Fruit fly (Drosophila melanogaster) whole organism, embryonic: ENCODE measurements around the gene ecd.

Source experiments
- Asciz ChIP-seq: fragments of 200-800 bp; sonication (Bioruptor generic); optimal IDR thresholded peaks from 2 replicates; lab custom pipeline; 2017; ENCODE audit warnings: missing biosample characterization, mild to moderate bottlenecking, missing genetic modification characterization, missing genetic modification reagents
- Atf3 ChIP-seq: fragments of 200-800 bp; sonication (Bioruptor generic); optimal IDR thresholded peaks from 3 replicates; lab custom pipeline; 2016; ENCODE audit warnings: missing biosample characterization, missing genetic modification characterization
- B-H2 ChIP-seq: fragments of 200-800 bp; sonication (Bioruptor generic); optimal IDR thresholded peaks from 2 replicates; lab custom pipeline; 2018; ENCODE audit warnings: missing biosample characterization, mild to moderate bottlenecking, missing genetic modification characterization
- CG10462 ChIP-seq: fragments of 200-800 bp; sonication (Bioruptor generic); optimal IDR thresholded peaks from 2 replicates; lab custom pipeline; 2016; ENCODE audit warnings: missing biosample characterization, missing genetic modification characterization
- CG10959 ChIP-seq: fragments of 200-800 bp; sonication (Bioruptor generic); IDR thresholded peaks from 2 replicates; pipeline ENCODE4 v1.3.6; 2022; ENCODE audit warnings: missing biosample characterization, missing genetic modification characterization
- CG15696 ChIP-seq: fragments of 200-800 bp; sonication (Bioruptor generic); optimal IDR thresholded peaks from 2 replicates; lab custom pipeline; 2019; ENCODE audit warnings: missing biosample characterization, mild to moderate bottlenecking, missing genetic modification characterization, moderate library complexity
- CG1602 ChIP-seq: fragments of 200-800 bp; sonication (Bioruptor generic); optimal IDR thresholded peaks from 3 replicates; lab custom pipeline; 2016; ENCODE audit warnings: missing biosample characterization, missing genetic modification characterization
- CG16813 ChIP-seq: fragments of 200-800 bp; sonication (Bioruptor generic); IDR thresholded peaks from 3 replicates; pipeline ENCODE4 v1.3.6; 2022; ENCODE audit warnings: missing biosample characterization, missing genetic modification characterization; ENCODE audit not compliant: partially characterized antibody
- CG16863 ChIP-seq: fragments of 200-800 bp; sonication (Bioruptor generic); optimal IDR thresholded peaks from 3 replicates; lab custom pipeline; 2016; ENCODE audit warnings: missing biosample characterization, missing genetic modification characterization
- CG17186 ChIP-seq: fragments of 200-800 bp; sonication (Bioruptor generic); optimal IDR thresholded peaks from 3 replicates; lab custom pipeline; 2017; ENCODE audit warnings: missing biosample characterization, missing genetic modification reagents, missing genetic modification characterization
- CG17361 ChIP-seq: fragments of 200-800 bp; sonication (Bioruptor generic); IDR thresholded peaks from 3 replicates; pipeline ENCODE4 v1.3.6; 2022; ENCODE audit warnings: missing biosample characterization, missing genetic modification characterization
- CG18476 ChIP-seq: fragments of 200-800 bp; sonication (Bioruptor generic); optimal IDR thresholded peaks from 2 replicates; lab custom pipeline; 2016; ENCODE audit warnings: missing biosample characterization, mild to moderate bottlenecking, missing genetic modification characterization
- CG2120 ChIP-seq: fragments of 200-800 bp; sonication (Bioruptor generic); optimal IDR thresholded peaks from 3 replicates; lab custom pipeline; 2016; ENCODE audit warnings: missing biosample characterization, missing genetic modification characterization
- CG2202 ChIP-seq: fragments of 200-800 bp; sonication (Bioruptor generic); optimal IDR thresholded peaks from 2 replicates; lab custom pipeline; 2018; ENCODE audit warnings: missing biosample characterization, mild to moderate bottlenecking, missing genetic modification characterization
- CG2678 ChIP-seq: fragments of 200-800 bp; sonication (Bioruptor generic); optimal IDR thresholded peaks from 3 replicates; lab custom pipeline; 2019; ENCODE audit warnings: missing biosample characterization, mild to moderate bottlenecking, missing genetic modification characterization, moderate library complexity
- CG30431 ChIP-seq: fragments of 200-800 bp; sonication (Bioruptor generic); optimal IDR thresholded peaks from 2 replicates; lab custom pipeline; 2017; ENCODE audit warnings: missing biosample characterization, missing genetic modification characterization
- CG3065 ChIP-seq: fragments of 200-800 bp; sonication (Bioruptor generic); optimal IDR thresholded peaks from 2 replicates; lab custom pipeline; 2016; ENCODE audit warnings: missing biosample characterization, missing genetic modification characterization
- CG3407 ChIP-seq: fragments of 200-800 bp; sonication (Bioruptor generic); optimal IDR thresholded peaks from 2 replicates; lab custom pipeline; 2018; ENCODE audit warnings: missing biosample characterization, mild to moderate bottlenecking, missing genetic modification characterization
- CG4424 ChIP-seq: fragments of 200-800 bp; sonication (Bioruptor generic); optimal IDR thresholded peaks from 3 replicates; lab custom pipeline; 2016; ENCODE audit warnings: missing biosample characterization, missing genetic modification characterization
- CG7963 ChIP-seq: fragments of 200-800 bp; sonication (Bioruptor generic); IDR thresholded peaks from 3 replicates; pipeline ENCODE4 v1.3.6; 2022; ENCODE audit warnings: missing biosample characterization, missing genetic modification characterization; ENCODE audit not compliant: partially characterized antibody
- CG8281 ChIP-seq: fragments of 200-800 bp; sonication (Bioruptor generic); optimal IDR thresholded peaks from 2 replicates; lab custom pipeline; 2018; ENCODE audit warnings: missing biosample characterization, mild to moderate bottlenecking, missing genetic modification characterization, moderate library complexity
- CG8944 ChIP-seq: fragments of 200-800 bp; sonication (Bioruptor generic); optimal IDR thresholded peaks from 3 replicates; lab custom pipeline; 2016; ENCODE audit warnings: missing biosample characterization, missing genetic modification characterization
- CkIIα-i1 ChIP-seq: fragments of 200-800 bp; sonication (Bioruptor generic); IDR thresholded peaks from 2 replicates; pipeline ENCODE4 v1.3.6; 2022; ENCODE audit warnings: missing biosample characterization, missing genetic modification characterization
- D ChIP-seq, 2 experiments: fragments of 200-800 bp in 1 of 2; fragments of >200 bp in 1 of 2; sonication (Bioruptor generic) in 1 of 2; optimal IDR thresholded peaks; 2 replicates in 1 of 2; 3 replicates in 1 of 2; lab custom pipeline; 2017; ENCODE audit warnings: mild to moderate bottlenecking in 1 of 2, missing biosample characterization in 1 of 2, missing genetic modification characterization in 1 of 2, missing genetic modification reagents in 1 of 2
- Dref ChIP-seq: fragments of 200-800 bp; sonication (Bioruptor generic); IDR thresholded peaks from 2 replicates; pipeline ENCODE4 v1.3.6; 2022; ENCODE audit warnings: missing biosample characterization, missing genetic modification characterization
- Fer3 ChIP-seq: fragments of 200-800 bp; sonication (Bioruptor generic); optimal IDR thresholded peaks from 2 replicates; lab custom pipeline; 2018; ENCODE audit warnings: missing biosample characterization, mild to moderate bottlenecking, missing genetic modification characterization, moderate library complexity
- HHEX ChIP-seq: fragments of 200-800 bp; sonication (Bioruptor generic); optimal IDR thresholded peaks from 3 replicates; lab custom pipeline; 2017; ENCODE audit warnings: missing biosample characterization, mild to moderate bottlenecking, missing genetic modification characterization, missing genetic modification reagents
- HLH54F ChIP-seq: fragments of 200-800 bp; sonication (Bioruptor generic); optimal IDR thresholded peaks from 3 replicates; lab custom pipeline; 2016; ENCODE audit warnings: missing biosample characterization, missing genetic modification characterization
- Hr51 ChIP-seq, 2 experiments: fragments of 200-800 bp; sonication (Bioruptor generic); optimal IDR thresholded peaks; 2 replicates in 1 of 2; 3 replicates in 1 of 2; lab custom pipeline; 2016 to 2018; ENCODE audit warnings: missing biosample characterization in 2 of 2, missing genetic modification characterization in 2 of 2, mild to moderate bottlenecking in 1 of 2, moderate library complexity in 1 of 2
- MTF-1 ChIP-seq: fragments of 200-800 bp; sonication (Bioruptor generic); optimal IDR thresholded peaks from 2 replicates; lab custom pipeline; 2018; ENCODE audit warnings: missing biosample characterization, mild to moderate bottlenecking, missing genetic modification characterization, borderline replicate concordance
- Pdp1 ChIP-seq, 2 experiments: fragments of 200-800 bp; sonication (Bioruptor generic); optimal IDR thresholded peaks; 3 replicates each; lab custom pipeline; 2016; ENCODE audit warnings: missing biosample characterization in 2 of 2, missing genetic modification characterization in 2 of 2, mild to moderate bottlenecking in 1 of 2, moderate library complexity in 1 of 2
- Six4 ChIP-seq: fragments of 200-800 bp; sonication (Bioruptor generic); optimal IDR thresholded peaks from 2 replicates; lab custom pipeline; 2016; ENCODE audit warnings: missing biosample characterization, missing genetic modification characterization
- br ChIP-seq: fragments of >200 bp; optimal IDR thresholded peaks from 2 replicates; lab custom pipeline; 2017
- cwo ChIP-seq: fragments of 200-800 bp; sonication (Bioruptor generic); optimal IDR thresholded peaks from 3 replicates; lab custom pipeline; 2017; ENCODE audit warnings: missing biosample characterization, missing genetic modification characterization, mild to moderate bottlenecking, moderate library complexity, missing genetic modification reagents
- da ChIP-seq: fragments of 200-800 bp; sonication (Bioruptor generic); optimal IDR thresholded peaks from 2 replicates; lab custom pipeline; 2016; ENCODE audit warnings: missing biosample characterization, missing genetic modification characterization
- dimm ChIP-seq: fragments of 200-800 bp; sonication (Bioruptor generic); IDR thresholded peaks from 2 replicates; pipeline ENCODE4 v1.3.6; 2022; ENCODE audit warnings: missing biosample characterization, missing genetic modification characterization
- disco-r ChIP-seq: fragments of 200-800 bp; sonication (Bioruptor generic); optimal IDR thresholded peaks from 2 replicates; lab custom pipeline; 2016; ENCODE audit warnings: missing biosample characterization, missing genetic modification characterization
- dmrt11E ChIP-seq: fragments of 200-800 bp; sonication (Bioruptor generic); optimal IDR thresholded peaks from 3 replicates; lab custom pipeline; 2018; ENCODE audit warnings: missing biosample characterization, mild to moderate bottlenecking, missing genetic modification characterization, moderate library complexity
- ems ChIP-seq: fragments of 200-800 bp; sonication (Bioruptor generic); optimal IDR thresholded peaks from 3 replicates; lab custom pipeline; 2016; ENCODE audit warnings: missing biosample characterization, missing genetic modification characterization
- insv ChIP-seq, 2 experiments: fragments of 200-800 bp; sonication (Bioruptor generic); optimal IDR thresholded peaks; 3 replicates each; lab custom pipeline; 2016 to 2018; ENCODE audit warnings: missing biosample characterization in 2 of 2, missing genetic modification characterization in 2 of 2
- inv ChIP-seq: fragments of 200-800 bp; sonication (Bioruptor generic); IDR thresholded peaks from 2 replicates; pipeline ENCODE4 v1.3.6; 2022; ENCODE audit warnings: missing biosample characterization, missing genetic modification characterization; ENCODE audit not compliant: partially characterized antibody
- jumu ChIP-seq: fragments of 200-800 bp; sonication (Bioruptor generic); optimal IDR thresholded peaks from 3 replicates; lab custom pipeline; 2016; ENCODE audit warnings: missing biosample characterization, missing genetic modification characterization
- kni ChIP-seq: fragments of 200-800 bp; sonication (Bioruptor generic); optimal IDR thresholded peaks from 3 replicates; lab custom pipeline; 2017; ENCODE audit warnings: mild to moderate bottlenecking, missing biosample characterization, missing genetic modification reagents, missing genetic modification characterization
- otp ChIP-seq: fragments of 200-800 bp; sonication (Bioruptor generic); IDR thresholded peaks from 3 replicates; pipeline ENCODE4, ENCODE4 v1.3.6; 2022; ENCODE audit warnings: missing biosample characterization, missing genetic modification characterization
- pho ChIP-seq: fragments of 200-800 bp; sonication (Bioruptor generic); optimal IDR thresholded peaks from 2 replicates; lab custom pipeline; 2016; ENCODE audit warnings: missing biosample characterization, missing genetic modification characterization
- ranshi ChIP-seq: fragments of 200-800 bp; sonication (Bioruptor generic); IDR thresholded peaks from 2 replicates; pipeline ENCODE4 v1.3.6; 2022; ENCODE audit warnings: missing biosample characterization, missing genetic modification characterization
- slou ChIP-seq: fragments of 200-800 bp; sonication (Bioruptor generic); optimal IDR thresholded peaks from 3 replicates; lab custom pipeline; 2016; ENCODE audit warnings: missing biosample characterization, missing genetic modification characterization
- tin ChIP-seq: fragments of 200-800 bp; sonication (Bioruptor generic); optimal IDR thresholded peaks from 3 replicates; lab custom pipeline; 2016; ENCODE audit warnings: missing biosample characterization, missing genetic modification characterization
- trem ChIP-seq: fragments of 200-800 bp; optimal IDR thresholded peaks from 3 replicates; lab custom pipeline; 2019; ENCODE audit warnings: missing biosample characterization, mild to moderate bottlenecking, missing genetic modification characterization, moderate library complexity

The ecd gene

DNA sequence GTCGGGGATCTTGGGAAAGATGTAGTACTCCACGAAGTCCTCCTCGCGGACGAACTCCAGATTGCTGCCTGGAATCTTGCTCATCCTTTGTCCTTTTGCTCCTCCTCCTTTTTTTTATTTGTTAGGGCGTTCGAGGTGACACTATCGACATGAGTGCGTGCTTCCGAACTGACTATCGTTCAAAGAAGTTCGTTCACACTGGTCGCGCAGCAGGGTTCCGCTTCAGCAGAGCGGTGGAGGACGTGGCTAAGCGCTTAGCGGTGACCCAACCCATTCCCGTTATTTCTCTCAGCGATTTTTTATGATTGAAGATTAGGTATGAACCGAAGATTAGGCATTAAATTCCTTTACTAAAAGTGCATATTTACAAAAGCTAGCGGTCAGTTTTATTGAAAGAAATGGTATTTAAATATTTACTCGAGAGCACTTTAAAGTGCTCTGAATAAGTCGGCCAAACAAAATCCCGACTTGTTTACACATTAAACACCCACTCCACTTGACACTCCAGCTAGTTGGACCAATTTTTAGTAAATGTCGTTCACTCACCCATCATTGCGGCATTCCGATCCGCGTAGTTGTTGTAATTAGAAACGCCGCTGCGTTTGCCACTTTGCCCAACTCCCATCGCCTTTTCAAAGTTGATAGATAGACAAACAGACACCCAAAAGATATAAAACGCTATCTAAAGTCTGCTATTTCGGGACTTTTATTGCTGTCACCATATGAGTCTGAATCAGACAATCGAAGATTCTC lies at the start of gene ecd, which contains the start of gene CG13806 (continued):
- TF ChIP-seq inv (GFP tag; lab: Robert Waterston, UW) = peak; percentile 96
- peak; percentile 96 for TF ChIP-seq CG16813 (GFP tag; lab: Robert Waterston, UW)
- TF ChIP-seq CkIIα-i1 (GFP tag; lab: Robert Waterston, UW) = no peak
- TF ChIP-seq CG8281 (tag; lab: Kevin White, UChicago) = no peak
- no peak for TF ChIP-seq ems
- TF ChIP-seq MTF-1 (GFP tag; lab: Kevin White, UChicago) = no peak
- no peak for TF ChIP-seq CG18476 (GFP tag; lab: Kevin White, UChicago)
- TF ChIP-seq jumu (GFP tag; lab: Kevin White, UChicago) = peak; percentile 41
- peak; percentile 32; the same call in 1 of the 2 replicates for TF ChIP-seq CG10959 (GFP tag; lab: Robert Waterston, UW)
- peak in 1 of 2 experiments; percentile 16 for TF ChIP-seq insv (GFP tag; optimal IDR thresholded peaks at IDR 0.05; lab: Kevin White, UChicago)
- peak; percentile 26 for TF ChIP-seq CG16863 (GFP tag; lab: Kevin White, UChicago)
- TF ChIP-seq tin (GFP tag; lab: Kevin White, UChicago) = peak; percentile 22
- no peak for TF ChIP-seq CG3407
- no peak for TF ChIP-seq br (lab: Kevin White, UChicago)
- TF ChIP-seq CG8944 (GFP tag; lab: Kevin White, UChicago) = peak; percentile 43
- peak; percentile 93 for TF ChIP-seq CG7963
- TF ChIP-seq CG30431 (GFP tag; lab: Kevin White, UChicago) = no peak
- TF ChIP-seq Pdp1 (GFP tag; optimal IDR thresholded peaks at IDR 0.05; lab: Kevin White, UChicago) = peak in 1 of 2 experiments; percentile 3
- no peak for TF ChIP-seq B-H2 (GFP tag; lab: Kevin White, UChicago)
- peak; percentile 57 for TF ChIP-seq CG4424 (GFP tag; lab: Kevin White, UChicago)
- no peak for TF ChIP-seq cwo (GFP tag; lab: Kevin White, UChicago)
- TF ChIP-seq Dref (GFP tag; lab: Robert Waterston, UW) = peak; percentile 49
- TF ChIP-seq Fer3 (tag; lab: Kevin White, UChicago) = no peak
- no peak for TF ChIP-seq HHEX (GFP tag; lab: Kevin White, UChicago)
- TF ChIP-seq slou (GFP tag; lab: Kevin White, UChicago) = no peak
- no peak for TF ChIP-seq dimm
- peak; percentile 35; the same call in 1 of the 2 replicates for TF ChIP-seq ranshi
- TF ChIP-seq Atf3 (GFP tag; lab: Kevin White, UChicago) = no peak
- TF ChIP-seq Hr51 (GFP tag; optimal IDR thresholded peaks at IDR 0.05; lab: Kevin White, UChicago) = peak in 1 of 2 experiments; percentile 41
- TF ChIP-seq Asciz (GFP tag; lab: Kevin White, UChicago) = no peak
- TF ChIP-seq CG2678 (tag; lab: Kevin White, UChicago) = no peak
- peak; percentile 39 for TF ChIP-seq pho (GFP tag; lab: Kevin White, UChicago)
- TF ChIP-seq CG2202 (tag; lab: Kevin White, UChicago) = no peak
- TF ChIP-seq da (GFP tag; lab: Kevin White, UChicago) = no peak
- no peak for TF ChIP-seq CG17361
- peak; percentile 30 for TF ChIP-seq HLH54F (GFP tag; lab: Kevin White, UChicago)
- peak; percentile 88 for TF ChIP-seq CG10462
- TF ChIP-seq Six4 (GFP tag; lab: Kevin White, UChicago) = peak; percentile 12
- TF ChIP-seq CG1602 (GFP tag; lab: Kevin White, UChicago) = no peak
- peak; percentile 80 for TF ChIP-seq CG17186 (GFP tag; lab: Kevin White, UChicago)
- no peak for TF ChIP-seq D (optimal IDR thresholded peaks at IDR 0.05; lab: Kevin White, UChicago)
- no peak for TF ChIP-seq D (GFP tag; optimal IDR thresholded peaks at IDR 0.05; lab: Kevin White, UChicago)
- peak; percentile 51 for TF ChIP-seq trem (tag; lab: Kevin White, UChicago)
- no peak for TF ChIP-seq kni (GFP tag; lab: Kevin White, UChicago)
- no peak for TF ChIP-seq otp (GFP tag; lab: Robert Waterston, UW)
- TF ChIP-seq CG15696 (tag; lab: Kevin White, UChicago) = no peak
- peak; percentile 3 for TF ChIP-seq dmrt11E
- TF ChIP-seq CG3065 (GFP tag; lab: Kevin White, UChicago) = peak; percentile 77
- peak; percentile 24 for TF ChIP-seq disco-r
- TF ChIP-seq CG2120 (GFP tag; lab: Kevin White, UChicago) = peak; percentile 70
